Worm (Caenorhabditis elegans) whole organism, L2 larva: ENCODE results near the gene ric-4.

Experiments
- ZK546.5 ChIP-seq: sonication (generic microtip); optimal IDR thresholded peaks from 2 replicates; lab custom pipeline; 2017; ENCODE audit warnings: missing biosample characterization, missing genetic modification characterization
- ama-1 ChIP-seq: fragments of 150-350 bp; optimal IDR thresholded peaks from 2 replicates; lab custom pipeline; 2018; ENCODE audit warnings: inconsistent platforms
- lsy-2 ChIP-seq, 2 experiments: fragments of 150-350 bp in 1 of 2; sonication (generic microtip) in 1 of 2; optimal IDR thresholded peaks; 2 replicates each; lab custom pipeline; 2014 to 2017; ENCODE audit warnings: missing biosample characterization in 2 of 2, missing genetic modification characterization in 2 of 2
- nhr-21 ChIP-seq: fragments of 150-350 bp; optimal IDR thresholded peaks from 2 replicates; lab custom pipeline; 2014; ENCODE audit warnings: missing biosample characterization, missing genetic modification characterization
- ztf-4 ChIP-seq: fragments of 150-350 bp; optimal IDR thresholded peaks from 2 replicates; lab custom pipeline; 2014; ENCODE audit warnings: missing biosample characterization, missing genetic modification characterization

DNA sequence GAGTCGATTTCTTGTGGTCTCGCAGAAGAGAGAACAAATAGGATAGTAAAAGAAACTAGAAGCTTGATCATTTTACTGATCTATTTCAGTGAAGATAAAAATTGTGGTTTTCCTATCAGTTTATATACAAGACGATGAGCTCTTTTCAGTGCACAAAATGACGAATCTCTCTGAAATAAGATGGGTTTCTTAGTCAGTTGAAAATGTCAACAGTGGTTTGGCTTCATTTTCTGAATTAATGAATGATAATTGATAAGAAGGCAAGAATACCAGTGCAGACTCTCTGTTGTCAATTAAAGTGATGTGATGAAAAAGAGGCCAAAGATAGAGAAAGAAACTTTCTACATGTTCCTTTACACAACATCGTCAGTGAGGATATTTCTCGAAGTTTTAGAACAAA, 11.3 kb upstream of the ric-4 start, which contains the start of gene lys-2:
- TF ChIP-seq nhr-21 (tag; lab: Kevin White, UChicago) (no peak), ztf-4 (tag; lab: Kevin White, UChicago) (no peak), ama-1 (no peak), lsy-2 (tag; optimal IDR thresholded peaks at IDR 0.05; lab: Kevin White, UChicago) (no peak), ZK546.5 (tag; lab: Kevin White, UChicago) (no peak)
